ENCODE assay signal across 2 fruit fly cellular contexts in the genomic region with DNA sequence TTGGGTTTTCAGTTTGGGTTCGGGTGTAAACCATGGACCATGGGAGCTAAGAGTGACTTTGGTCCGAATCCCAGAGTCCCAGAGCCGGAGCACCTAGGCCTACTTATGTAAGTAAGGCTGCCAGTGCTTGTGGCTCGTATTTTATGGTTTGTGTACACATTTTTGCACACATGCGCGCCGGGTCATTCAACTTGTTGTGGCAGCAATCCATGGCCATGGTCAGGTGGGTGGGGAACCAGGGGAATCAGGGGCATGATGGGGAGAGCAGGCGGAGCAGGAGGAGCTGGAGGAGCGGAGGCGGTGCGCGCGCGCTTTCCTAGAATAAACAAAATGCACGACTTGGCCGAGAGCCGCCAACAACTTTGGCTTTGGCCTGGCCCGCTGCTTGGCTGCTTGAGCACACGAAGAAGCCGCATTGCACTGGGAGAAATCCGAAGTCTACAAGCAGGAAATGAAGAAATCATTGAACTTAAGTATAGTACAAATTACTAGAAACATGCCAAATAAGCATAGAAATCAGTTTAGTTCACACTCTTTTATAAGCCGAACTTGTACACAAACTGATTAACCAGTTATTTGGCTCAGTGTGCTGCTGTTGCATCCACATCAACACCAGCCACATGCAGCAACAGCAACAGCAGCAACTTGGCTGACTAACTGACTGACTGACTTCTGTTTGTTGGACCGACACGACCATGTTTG.
A peak's percentile ranks its signal among the peaks of the same experiment; 100 is the strongest.
TF ChIP-seq lines count a peak whose summit lies in the region.

No protein-coding gene starts in this region.

TF ChIP-seq in whole organism, embryonic, 481 proteins besides CTCF, POLR2A, EP300 and RAD21 (continued from another document):
- TF ChIP-seq CG17328 (GFP tag; IDR thresholded peaks at IDR 0.05; lab: Robert Waterston, UW) (0 out of 2 replicates have a peak, but pooled peaks have one; percentile 26), Blimp-1 (GFP tag; optimal IDR thresholded peaks at IDR 0.05; lab: Kevin White, UChicago) (peak; percentile 13)

TF ChIP-seq in whole organism, prepupa, 60 proteins besides CTCF, POLR2A, EP300 and RAD21 (continued from another document):
- TF ChIP-seq CG31627 (GFP tag; optimal IDR thresholded peaks at IDR 0.05; lab: Kevin White, UChicago) = peak; percentile 57
- TF ChIP-seq CG1621 (tag; optimal IDR thresholded peaks at IDR 0.05; lab: Kevin White, UChicago) = peak; percentile 88
- TF ChIP-seq pdm3 (GFP tag; optimal IDR thresholded peaks at IDR 0.05; lab: Kevin White, UChicago) = peak; percentile 82
- peak; percentile 69 for TF ChIP-seq Hr39 (GFP tag; optimal IDR thresholded peaks at IDR 0.05; lab: Kevin White, UChicago)
- TF ChIP-seq esn (GFP tag; optimal IDR thresholded peaks at IDR 0.05; lab: Kevin White, UChicago) = no peak
- peak; percentile 84 to 86 for TF ChIP-seq ss (GFP tag; optimal IDR thresholded peaks at IDR 0.05; lab: Kevin White, UChicago)
- TF ChIP-seq Hr38 (GFP tag; optimal IDR thresholded peaks at IDR 0.05; lab: Kevin White, UChicago) = peak; percentile 20
- TF ChIP-seq achi (GFP tag; optimal IDR thresholded peaks at IDR 0.05; lab: Kevin White, UChicago) = peak; percentile 90
- peak; percentile 74 for TF ChIP-seq lz (GFP tag; optimal IDR thresholded peaks at IDR 0.05; lab: Kevin White, UChicago)
- TF ChIP-seq vri (GFP tag; optimal IDR thresholded peaks at IDR 0.05; lab: Kevin White, UChicago) = no peak
- TF ChIP-seq CG8319 (GFP tag; optimal IDR thresholded peaks at IDR 0.05; lab: Kevin White, UChicago) = peak; percentile 33
- peak; percentile 49 for TF ChIP-seq Smox (GFP tag; optimal IDR thresholded peaks at IDR 0.05; lab: Kevin White, UChicago)
- TF ChIP-seq CG11762 (GFP tag; optimal IDR thresholded peaks at IDR 0.05; lab: Kevin White, UChicago; ENCODE audit: insufficient read depth) = peak; percentile 84
- peak; percentile 85 for TF ChIP-seq Eip75B (GFP tag; optimal IDR thresholded peaks at IDR 0.05; lab: Kevin White, UChicago)
- TF ChIP-seq CG34406 (GFP tag; optimal IDR thresholded peaks at IDR 0.05; lab: Kevin White, UChicago) = peak; percentile 67
- TF ChIP-seq svp (GFP tag; lab: Kevin White, UChicago) = peak; percentile 83
- TF ChIP-seq CG8632 (GFP tag; optimal IDR thresholded peaks at IDR 0.05; lab: Kevin White, UChicago) = peak; percentile 55
- peak; percentile 69 for TF ChIP-seq topi (GFP tag; optimal IDR thresholded peaks at IDR 0.05; lab: Kevin White, UChicago)
- peak; percentile 71 for TF ChIP-seq CG9139 (GFP tag; optimal IDR thresholded peaks at IDR 0.05; lab: Kevin White, UChicago)
- TF ChIP-seq Sox15 (GFP tag; optimal IDR thresholded peaks at IDR 0.05; lab: Kevin White, UChicago) = peak; percentile 52
- TF ChIP-seq CG11294 (GFP tag; IDR thresholded peaks at IDR 0.05; lab: Robert Waterston, UW) = peak; percentile 82
- TF ChIP-seq CG32006 (GFP tag; optimal IDR thresholded peaks at IDR 0.05; lab: Kevin White, UChicago) = peak; percentile 95
- peak; percentile 79 for TF ChIP-seq CG16779 (tag; optimal IDR thresholded peaks at IDR 0.05; lab: Kevin White, UChicago)
- peak; percentile 88 for TF ChIP-seq Sox14 (GFP tag; optimal IDR thresholded peaks at IDR 0.05; lab: Kevin White, UChicago)
- TF ChIP-seq dsx (GFP tag; optimal IDR thresholded peaks at IDR 0.05; lab: Kevin White, UChicago; ENCODE audit: poor library complexity, severe bottlenecking) = peak; percentile 78
- TF ChIP-seq CG6163 (GFP tag; IDR thresholded peaks at IDR 0.05; lab: Robert Waterston, UW) = peak; percentile 95
- TF ChIP-seq fd59A (GFP tag; optimal IDR thresholded peaks at IDR 0.05; lab: Kevin White, UChicago) = peak; percentile 85
- TF ChIP-seq Met (GFP tag; optimal IDR thresholded peaks at IDR 0.05; lab: Kevin White, UChicago) = peak; percentile 69
- TF ChIP-seq cyc (GFP tag; optimal IDR thresholded peaks at IDR 0.05; lab: Kevin White, UChicago) = peak; percentile 68
- peak; percentile 85 for TF ChIP-seq CG10631 (GFP tag; optimal IDR thresholded peaks at IDR 0.05; lab: Kevin White, UChicago)
- TF ChIP-seq Blimp-1 (GFP tag; optimal IDR thresholded peaks at IDR 0.05; lab: Kevin White, UChicago) = peak; percentile 34
- peak; percentile 74 for TF ChIP-seq CG7368 (GFP tag; optimal IDR thresholded peaks at IDR 0.05; lab: Kevin White, UChicago)
- TF ChIP-seq CG3032 (tag; optimal IDR thresholded peaks at IDR 0.05; lab: Kevin White, UChicago) = peak; percentile 87
- peak; percentile 94 for TF ChIP-seq CG6276 (GFP tag; optimal IDR thresholded peaks at IDR 0.05; lab: Kevin White, UChicago)
- TF ChIP-seq fd85E (GFP tag; optimal IDR thresholded peaks at IDR 0.05; lab: Kevin White, UChicago) = no peak
- TF ChIP-seq CG15336 (GFP tag; IDR thresholded peaks at IDR 0.05; lab: Robert Waterston, UW) = peak; percentile 95
- peak; percentile 82 to 88 for TF ChIP-seq salr (GFP tag; optimal IDR thresholded peaks at IDR 0.05; lab: Kevin White, UChicago)
- peak; percentile 85 for TF ChIP-seq net (GFP tag; optimal IDR thresholded peaks at IDR 0.05; lab: Kevin White, UChicago)
